Worm (Caenorhabditis elegans) whole organism, young adult: Measurements from ENCODE around the gene F54D5.15.
"Not testable (repeated sequence)": the region's sequence is repeated elsewhere in the genome, so short reads cannot be mapped to it uniquely, and the experiment has no call there.

Source experiments
- F10E7.11 ChIP-seq: sonication (generic microtip); optimal IDR thresholded peaks from 2 replicates; lab custom pipeline; 2017; ENCODE audit warnings: mild to moderate bottlenecking, missing genetic modification characterization, moderate library complexity, missing compliant biosample characterization
- F22D6.2 ChIP-seq: sonication (generic microtip); optimal IDR thresholded peaks from 2 replicates; lab custom pipeline; 2016; ENCODE audit warnings: mild to moderate bottlenecking, missing genetic modification characterization, missing compliant biosample characterization
- F49E8.2 ChIP-seq: sonication (generic microtip); optimal IDR thresholded peaks from 3 replicates; lab custom pipeline; 2017; ENCODE audit warnings: missing genetic modification characterization, mild to moderate bottlenecking, missing compliant biosample characterization, antibody characterized with exemption, moderate library complexity; ENCODE audit not compliant: insufficient read depth
- Y53F4B.3 ChIP-seq: fragments of 200-800 bp; sonication (Bioruptor generic); IDR thresholded peaks from 2 replicates; pipeline ENCODE4 v1.3.6; 2022; ENCODE audit warnings: missing genetic modification reagents, missing genetic modification characterization, missing compliant biosample characterization
- ama-1 ChIP-seq, 3 experiments: fragments of 150-350 bp in 1 of 3; sonication (generic microtip) in 2 of 3; optimal IDR thresholded peaks; 2 replicates each; lab custom pipeline; 2014 to 2018; ENCODE audit warnings: missing biosample characterization in 2 of 3, missing genetic modification characterization in 2 of 3, missing genetic modification reagents in 2 of 3
- ceh-27 ChIP-seq: fragments of 200-800 bp; sonication (Bioruptor generic); optimal IDR thresholded peaks from 2 replicates; lab custom pipeline; 2018; ENCODE audit warnings: mild to moderate bottlenecking, missing genetic modification characterization, moderate library complexity, missing compliant biosample characterization
- him-1 ChIP-seq: sonication (generic microtip); optimal IDR thresholded peaks from 2 replicates; lab custom pipeline; 2016; ENCODE audit warnings: missing genotype, missing genetic modification reagents, missing genetic modification characterization, missing compliant biosample characterization
- hmg-1.2 ChIP-seq: fragments of 200-800 bp; sonication (Bioruptor generic); IDR thresholded peaks from 2 replicates; pipeline ENCODE4 v1.3.6; 2022; ENCODE audit warnings: missing genetic modification reagents, missing genetic modification characterization, missing compliant biosample characterization
- lag-1 ChIP-seq: fragments of 200-800 bp; sonication (Bioruptor generic); IDR thresholded peaks from 2 replicates; pipeline ENCODE4 v1.3.6; 2022; ENCODE audit warnings: missing genetic modification reagents, missing genetic modification characterization, missing compliant biosample characterization
- lin-40 ChIP-seq: sonication (generic microtip); optimal IDR thresholded peaks from 2 replicates; lab custom pipeline; 2016; ENCODE audit warnings: missing genetic modification characterization, mild to moderate bottlenecking, missing compliant biosample characterization, missing genotype, missing genetic modification reagents
- madf-8 ChIP-seq: fragments of 200-800 bp; sonication (Bioruptor generic); conservative IDR thresholded peaks from 2 replicates; pipeline ENCODE4 v1.3.6; 2022; ENCODE audit warnings: missing genetic modification reagents, missing genetic modification characterization, missing compliant biosample characterization
- nhr-80 ChIP-seq: sonication (generic microtip); optimal IDR thresholded peaks from 2 replicates; lab custom pipeline; 2016; ENCODE audit warnings: missing genetic modification characterization, missing compliant biosample characterization
- xnd-1 ChIP-seq: sonication (generic microtip); optimal IDR thresholded peaks from 2 replicates; lab custom pipeline; 2016; ENCODE audit warnings: missing genotype, missing genetic modification reagents, missing genetic modification characterization, missing compliant biosample characterization

DNA sequence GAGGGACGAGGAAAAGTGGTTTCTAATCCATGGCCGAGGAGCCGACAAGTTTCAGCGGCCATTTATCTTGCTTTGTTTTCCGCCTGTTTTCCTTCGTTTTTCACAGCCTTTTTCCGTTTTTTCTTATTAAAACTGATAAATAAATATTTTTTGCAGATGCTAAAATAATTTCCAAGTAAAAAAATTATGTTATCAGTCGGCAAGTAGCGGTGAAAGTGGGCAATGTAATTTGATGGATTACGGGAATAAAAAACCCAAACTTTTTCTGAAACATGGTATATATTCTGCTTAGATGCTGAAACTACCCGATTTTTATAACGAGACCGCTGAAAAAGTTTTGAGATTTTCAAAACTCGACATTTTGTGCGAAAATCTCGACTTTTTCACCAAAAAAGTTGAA is 12.0 kb downstream of the F54D5.15 start, which contains the start of gene dhgd-1:
- not testable (repeated sequence) for TF ChIP-seq ama-1 (optimal IDR thresholded peaks at IDR 0.05; lab: Kevin White, UChicago); ama-1 (GFP tag; optimal IDR thresholded peaks at IDR 0.05; lab: Kevin White, UChicago); madf-8; hmg-1.2; F10E7.11 (tag; lab: Kevin White, UChicago); xnd-1; F22D6.2; lin-40; ceh-27 (GFP tag; lab: Kevin White, UChicago); lag-1; nhr-80; Y53F4B.3 (GFP tag; lab: Robert Waterston, UW); F49E8.2 (tag; lab: Kevin White, UChicago); him-1 (tag; lab: Kevin White, UChicago)
